Worm (Caenorhabditis elegans) whole organism, L1 larva: ENCODE data around the gene anmt-2.

Experiments
- C04F5.9 ChIP-seq: sonication (generic microtip); optimal IDR thresholded peaks from 2 replicates; lab custom pipeline; 2016; ENCODE audit warnings: missing genetic modification characterization, missing compliant biosample characterization
- C16A3.4 ChIP-seq: fragments of 150-350 bp; optimal IDR thresholded peaks from 2 replicates; lab custom pipeline; 2014; ENCODE audit warnings: missing biosample characterization, missing genetic modification characterization
- C34B4.2 ChIP-seq: sonication (generic microtip); optimal IDR thresholded peaks from 2 replicates; lab custom pipeline; 2017; ENCODE audit warnings: mild to moderate bottlenecking, missing genetic modification characterization, missing compliant biosample characterization
- F16B12.6 ChIP-seq: fragments of 150-350 bp; optimal IDR thresholded peaks from 2 replicates; lab custom pipeline; 2014; ENCODE audit warnings: missing biosample characterization, missing genetic modification characterization
- aha-1 ChIP-seq: fragments of 150-350 bp; optimal IDR thresholded peaks from 2 replicates; lab custom pipeline; 2014; ENCODE audit warnings: missing biosample characterization, missing genetic modification characterization
- alr-1 ChIP-seq: fragments of 200-800 bp; sonication (Bioruptor generic); optimal IDR thresholded peaks from 2 replicates; lab custom pipeline; 2018; ENCODE audit warnings: borderline replicate concordance, mild to moderate bottlenecking, missing genetic modification characterization, missing compliant biosample characterization
- aly-2 ChIP-seq: fragments of 150-350 bp; optimal IDR thresholded peaks from 2 replicates; lab custom pipeline; 2014; ENCODE audit warnings: missing biosample characterization, missing genetic modification characterization
- ama-1 ChIP-seq: fragments of 150-350 bp; optimal IDR thresholded peaks from 2 replicates; lab custom pipeline; 2014
- blmp-1 ChIP-seq: fragments of 150-350 bp; optimal IDR thresholded peaks from 2 replicates; lab custom pipeline; 2014; ENCODE audit warnings: missing biosample characterization, missing genetic modification characterization
- ceh-82 ChIP-seq, 3 experiments: fragments of 150-350 bp in 1 of 3; sonication (generic microtip) in 2 of 3; optimal IDR thresholded peaks; 2 replicates each; lab custom pipeline; 2014 to 2017; ENCODE audit warnings: missing biosample characterization in 3 of 3, missing genetic modification characterization in 3 of 3
- ceh-90 ChIP-seq: sonication (generic microtip); optimal IDR thresholded peaks from 2 replicates; lab custom pipeline; 2016; ENCODE audit warnings: missing genetic modification characterization, missing compliant biosample characterization
- efl-3 ChIP-seq: fragments of 200-800 bp; sonication (Bioruptor generic); optimal IDR thresholded peaks from 2 replicates; lab custom pipeline; 2018; ENCODE audit warnings: mild to moderate bottlenecking, missing genetic modification characterization, missing compliant biosample characterization
- egl-27 ChIP-seq, 2 experiments: fragments of 150-350 bp in 1 of 2; sonication (generic microtip); optimal IDR thresholded peaks; 3 replicates each; lab custom pipeline; 2017 to 2018; ENCODE audit warnings: missing biosample characterization in 2 of 2, missing genetic modification characterization in 2 of 2, missing genetic modification reagents in 2 of 2
- elt-2 ChIP-seq: sonication (generic microtip); optimal IDR thresholded peaks from 2 replicates; lab custom pipeline; 2016; ENCODE audit warnings: missing genetic modification characterization, mild to moderate bottlenecking, inconsistent platforms, missing compliant biosample characterization, missing genetic modification reagents
- ets-5 ChIP-seq: fragments of 200-800 bp; sonication (Bioruptor generic); IDR thresholded peaks from 2 replicates; pipeline ENCODE4 v1.3.6; 2022; ENCODE audit warnings: missing genetic modification characterization, missing compliant biosample characterization
- fkh-10 ChIP-seq: sonication (generic microtip); optimal IDR thresholded peaks from 2 replicates; lab custom pipeline; 2017; ENCODE audit warnings: missing biosample characterization, missing genetic modification reagents, missing genetic modification characterization
- fkh-8 ChIP-seq: sonication (generic microtip); optimal IDR thresholded peaks from 2 replicates; lab custom pipeline; 2016; ENCODE audit warnings: mild to moderate bottlenecking, missing genetic modification characterization, missing compliant biosample characterization
- fos-1 ChIP-seq: fragments of 150-350 bp; optimal IDR thresholded peaks from 2 replicates; lab custom pipeline; 2014; ENCODE audit warnings: missing biosample characterization, missing genetic modification characterization
- hlh-17 ChIP-seq: fragments of 200-800 bp; sonication (Bioruptor generic); optimal IDR thresholded peaks from 2 replicates; lab custom pipeline; 2018; ENCODE audit warnings: missing genetic modification characterization, mild to moderate bottlenecking, missing compliant biosample characterization, moderate library complexity, borderline replicate concordance
- hlh-4 ChIP-seq: sonication (generic microtip); optimal IDR thresholded peaks from 2 replicates; lab custom pipeline; 2016; ENCODE audit warnings: mild to moderate bottlenecking, missing genetic modification characterization, missing compliant biosample characterization
- irx-1 ChIP-seq: sonication (generic microtip); optimal IDR thresholded peaks from 2 replicates; lab custom pipeline; 2016; ENCODE audit warnings: missing genetic modification characterization, missing compliant biosample characterization
- isw-1 ChIP-seq: fragments of 200-800 bp; sonication (Bioruptor generic); IDR thresholded peaks from 2 replicates; pipeline ENCODE4 v1.3.6; 2022; ENCODE audit warnings: missing genetic modification characterization, missing compliant biosample characterization
- jun-1 ChIP-seq: fragments of 150-350 bp; optimal IDR thresholded peaks from 2 replicates; lab custom pipeline; 2014; ENCODE audit warnings: missing biosample characterization, missing genetic modification reagents, missing genetic modification characterization
- lin-13 ChIP-seq: fragments of 150-350 bp; optimal IDR thresholded peaks from 2 replicates; lab custom pipeline; 2014; ENCODE audit warnings: missing biosample characterization, missing genetic modification reagents, missing genetic modification characterization
- lin-14 ChIP-seq: fragments of 200-800 bp; sonication (Bioruptor generic); optimal IDR thresholded peaks from 2 replicates; lab custom pipeline; 2018; ENCODE audit warnings: mild to moderate bottlenecking, missing genetic modification characterization, moderate library complexity, missing compliant biosample characterization
- lin-35 ChIP-seq, 2 experiments: fragments of 150-350 bp; optimal IDR thresholded peaks; 2 replicates each; lab custom pipeline; 2014; ENCODE audit warnings: missing biosample characterization in 2 of 2, missing genetic modification characterization in 2 of 2, missing genetic modification reagents in 2 of 2
- lir-3 ChIP-seq: sonication (generic microtip); optimal IDR thresholded peaks from 2 replicates; lab custom pipeline; 2016; ENCODE audit warnings: mild to moderate bottlenecking, missing genetic modification characterization, moderate library complexity, missing compliant biosample characterization; ENCODE audit not compliant: poor library complexity
- mab-9 ChIP-seq: fragments of 200-800 bp; sonication (Bioruptor generic); IDR thresholded peaks from 2 replicates; pipeline ENCODE4 v1.3.6; 2022; ENCODE audit warnings: missing genetic modification reagents, missing genetic modification characterization, missing compliant biosample characterization
- mdl-1 ChIP-seq, 2 experiments: fragments of 150-350 bp; optimal IDR thresholded peaks; 2 replicates each; lab custom pipeline; 2014 to 2017; ENCODE audit warnings: missing biosample characterization in 2 of 2, missing genetic modification characterization in 2 of 2, inconsistent platforms in 1 of 2
- nhr-12 ChIP-seq: sonication (generic microtip); optimal IDR thresholded peaks from 2 replicates; lab custom pipeline; 2017; ENCODE audit warnings: missing biosample characterization, missing genetic modification characterization
- nhr-28 ChIP-seq: fragments of 150-350 bp; optimal IDR thresholded peaks from 2 replicates; lab custom pipeline; 2014; ENCODE audit warnings: missing biosample characterization, missing genetic modification characterization
- nhr-71 ChIP-seq: sonication (generic microtip); optimal IDR thresholded peaks from 2 replicates; lab custom pipeline; 2016; ENCODE audit warnings: mild to moderate bottlenecking, missing genetic modification characterization, moderate library complexity, missing compliant biosample characterization
- nhr-77 ChIP-seq: fragments of 150-350 bp; optimal IDR thresholded peaks from 2 replicates; lab custom pipeline; 2014; ENCODE audit warnings: missing biosample characterization, missing genetic modification characterization
- nhr-84 ChIP-seq: sonication (generic microtip); optimal IDR thresholded peaks from 2 replicates; lab custom pipeline; 2017; ENCODE audit warnings: missing biosample characterization, missing genetic modification characterization
- pqm-1 ChIP-seq: sonication (generic microtip); optimal IDR thresholded peaks from 3 replicates; lab custom pipeline; 2017; ENCODE audit warnings: missing biosample characterization, missing genetic modification characterization
- sup-37 ChIP-seq: fragments of 200-800 bp; sonication (Bioruptor generic); optimal IDR thresholded peaks from 2 replicates; lab custom pipeline; 2018; ENCODE audit warnings: mild to moderate bottlenecking, missing genetic modification characterization, missing compliant biosample characterization
- swsn-7 ChIP-seq: sonication (generic microtip); optimal IDR thresholded peaks from 2 replicates; lab custom pipeline; 2016; ENCODE audit warnings: missing genetic modification characterization, missing compliant biosample characterization
- tlp-1 ChIP-seq: fragments of 150-350 bp; optimal IDR thresholded peaks from 2 replicates; lab custom pipeline; 2014; ENCODE audit warnings: missing biosample characterization, missing genetic modification characterization
- unc-130 ChIP-seq: fragments of 150-350 bp; optimal IDR thresholded peaks from 2 replicates; lab custom pipeline; 2017; ENCODE audit warnings: missing biosample characterization, missing genetic modification characterization, inconsistent platforms
- unc-30 ChIP-seq: sonication (generic microtip); optimal IDR thresholded peaks from 2 replicates; lab custom pipeline; 2017; ENCODE audit warnings: missing biosample characterization, missing genetic modification characterization
- unc-86 ChIP-seq: sonication (generic microtip); optimal IDR thresholded peaks from 2 replicates; lab custom pipeline; 2016; ENCODE audit warnings: missing genetic modification characterization, missing compliant biosample characterization
- unc-98 ChIP-seq: fragments of 200-800 bp; sonication (Bioruptor generic); IDR thresholded peaks from 2 replicates; pipeline ENCODE4 v1.3.6; 2022; ENCODE audit warnings: missing genetic modification characterization, missing compliant biosample characterization
- xbp-1 ChIP-seq: sonication (generic microtip); optimal IDR thresholded peaks from 2 replicates; lab custom pipeline; 2016; ENCODE audit warnings: missing genetic modification characterization, missing compliant biosample characterization
- ztf-11 ChIP-seq, 2 experiments: sonication (generic microtip); optimal IDR thresholded peaks; 2 replicates each; lab custom pipeline; 2016 to 2017; ENCODE audit warnings: missing genetic modification characterization in 2 of 2, missing biosample characterization in 1 of 2, missing compliant biosample characterization in 1 of 2

anmt-2 gene

DNA sequence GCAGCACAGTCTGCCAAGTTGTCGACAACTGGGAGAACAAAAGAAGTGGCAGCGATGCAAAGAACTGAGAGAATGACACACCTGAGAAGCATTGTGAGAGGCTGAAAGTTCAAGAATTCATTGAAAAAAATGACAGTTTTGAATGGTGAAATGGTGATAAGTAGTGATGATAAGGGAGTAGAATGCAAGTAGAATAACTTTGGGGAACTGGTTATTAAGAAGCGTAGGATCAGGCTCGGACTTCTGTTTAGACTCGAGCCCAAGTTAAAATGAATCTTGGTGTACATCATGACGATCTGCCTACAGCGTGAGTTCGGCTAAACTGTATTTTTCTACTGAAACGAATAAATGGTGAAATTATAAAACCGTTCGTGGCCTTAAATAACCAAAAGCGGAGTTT, 21.0 kb upstream of the anmt-2 start, which contains the start of gene F42A10.7:
Gene F42A10.7, minus strand, starts transcription at position 101 of the 400 bp plus-strand sequence.
- TF ChIP-seq unc-30 (tag; lab: Kevin White, UChicago) (no peak), C04F5.9 (tag; lab: Kevin White, UChicago) (no peak), lin-35 (GFP tag; optimal IDR thresholded peaks at IDR 0.05; lab: Kevin White, UChicago) (no peak), pqm-1 (tag; lab: Kevin White, UChicago) (no peak), nhr-71 (tag; lab: Kevin White, UChicago) (no peak), ceh-82 (tag; optimal IDR thresholded peaks at IDR 0.05; lab: Kevin White, UChicago) (no peak), lir-3 (no peak), fkh-10 (no peak), nhr-77 (tag; lab: Kevin White, UChicago) (no peak), F16B12.6 (tag; lab: Kevin White, UChicago) (no peak), fkh-8 (tag; lab: Kevin White, UChicago) (no peak), unc-130 (tag; lab: Kevin White, UChicago) (no peak), egl-27 (tag; optimal IDR thresholded peaks at IDR 0.05; lab: Kevin White, UChicago) (no peak), ama-1 (no peak), mdl-1 (tag; optimal IDR thresholded peaks at IDR 0.05; lab: Kevin White, UChicago) (no peak), hlh-4 (no peak), aly-2 (no peak), ztf-11 (tag; optimal IDR thresholded peaks at IDR 0.05; lab: Kevin White, UChicago) (no peak), ceh-90 (no peak)

DNA sequence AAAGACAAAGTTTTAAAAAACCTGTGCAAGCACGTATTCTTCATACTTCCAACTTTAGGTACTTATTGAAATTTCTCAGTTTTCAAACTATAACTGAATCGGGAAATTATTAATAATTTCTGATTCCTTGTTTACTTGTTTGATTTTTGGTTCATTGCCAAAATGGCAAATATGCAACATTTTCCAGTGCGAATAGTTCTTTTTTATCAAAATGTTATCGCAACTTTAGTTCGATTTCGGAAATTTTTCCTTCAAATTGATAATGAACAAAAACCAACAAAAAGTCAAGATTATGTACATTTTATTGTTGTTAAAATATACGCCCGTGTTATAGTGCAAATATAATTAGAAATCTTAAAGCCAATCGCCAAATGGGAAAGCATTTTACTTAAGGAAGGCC, 20.1 kb upstream of the anmt-2 start:
- TF ChIP-seq sup-37 (no peak), elt-2 (tag; lab: Kevin White, UChicago) (peak; percentile 33)
- TF ChIP-seq, all 84 proteins: peak for 1

DNA sequence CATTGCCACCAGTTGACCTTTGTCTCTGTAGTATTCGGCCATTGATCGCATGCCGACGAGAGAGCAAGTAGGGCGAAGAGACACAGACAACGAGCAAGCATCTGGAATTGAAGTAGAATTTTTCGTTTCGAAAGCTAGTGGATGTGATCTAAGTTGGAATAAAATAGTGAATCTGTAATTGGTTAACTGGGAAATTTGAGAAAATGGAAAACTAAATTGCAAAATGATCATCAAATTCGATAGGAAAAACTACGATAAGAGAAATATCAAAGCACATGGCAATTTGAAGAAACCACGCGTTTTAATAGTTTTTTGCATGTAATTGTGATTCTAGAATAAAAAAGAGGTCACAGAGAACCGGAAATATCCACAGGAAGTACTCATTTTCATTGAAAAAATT, 19.2 kb upstream of the anmt-2 start, which contains the start of gene F42A10.6:
Gene F42A10.6, minus strand, starts transcription at position 101 of the 400 bp plus-strand sequence.
- no peak for TF ChIP-seq nhr-28
- TF ChIP-seq efl-3 (GFP tag; lab: Kevin White, UChicago), result no peak
- TF ChIP-seq xbp-1 (tag; lab: Kevin White, UChicago), result no peak
- no peak for TF ChIP-seq egl-27 (tag; optimal IDR thresholded peaks at IDR 0.05; lab: Kevin White, UChicago)
- TF ChIP-seq isw-1 (GFP tag; lab: Robert Waterston, UW), result no peak
- no peak for TF ChIP-seq ets-5 (GFP tag; lab: Robert Waterston, UW)

DNA sequence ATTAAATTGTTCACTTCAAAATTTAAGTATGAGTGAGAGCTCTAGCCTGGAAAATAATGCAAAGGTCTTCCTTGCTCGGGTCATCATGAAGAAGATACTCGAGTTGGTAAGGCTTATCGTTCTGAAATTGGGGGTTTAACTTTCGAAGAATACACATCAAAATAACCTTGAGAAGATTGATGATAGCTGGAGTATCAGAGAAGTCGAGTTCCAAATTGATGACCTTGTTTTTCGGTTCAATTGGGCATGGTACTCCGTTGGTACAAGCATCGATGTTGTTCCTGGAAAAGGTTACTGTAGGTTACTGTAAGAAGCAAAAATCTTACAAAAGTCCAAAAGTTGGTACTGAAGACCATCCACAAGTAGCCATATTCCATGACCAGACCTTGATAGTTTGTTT, 18.6 kb upstream of the anmt-2 start:
- TF ChIP-seq ceh-82 (tag; optimal IDR thresholded peaks at IDR 0.05; lab: Kevin White, UChicago) (no peak), hlh-17 (GFP tag; lab: Kevin White, UChicago) (no peak), ztf-11 (tag; optimal IDR thresholded peaks at IDR 0.05; lab: Kevin White, UChicago) (no peak), jun-1 (tag; lab: Kevin White, UChicago) (no peak), aha-1 (no peak), egl-27 (tag; optimal IDR thresholded peaks at IDR 0.05; lab: Kevin White, UChicago) (no peak), irx-1 (tag; lab: Kevin White, UChicago) (no peak), tlp-1 (tag; lab: Kevin White, UChicago) (no peak), fkh-8 (tag; lab: Kevin White, UChicago) (no peak), nhr-84 (no peak), blmp-1 (tag; lab: Kevin White, UChicago) (no peak)

DNA sequence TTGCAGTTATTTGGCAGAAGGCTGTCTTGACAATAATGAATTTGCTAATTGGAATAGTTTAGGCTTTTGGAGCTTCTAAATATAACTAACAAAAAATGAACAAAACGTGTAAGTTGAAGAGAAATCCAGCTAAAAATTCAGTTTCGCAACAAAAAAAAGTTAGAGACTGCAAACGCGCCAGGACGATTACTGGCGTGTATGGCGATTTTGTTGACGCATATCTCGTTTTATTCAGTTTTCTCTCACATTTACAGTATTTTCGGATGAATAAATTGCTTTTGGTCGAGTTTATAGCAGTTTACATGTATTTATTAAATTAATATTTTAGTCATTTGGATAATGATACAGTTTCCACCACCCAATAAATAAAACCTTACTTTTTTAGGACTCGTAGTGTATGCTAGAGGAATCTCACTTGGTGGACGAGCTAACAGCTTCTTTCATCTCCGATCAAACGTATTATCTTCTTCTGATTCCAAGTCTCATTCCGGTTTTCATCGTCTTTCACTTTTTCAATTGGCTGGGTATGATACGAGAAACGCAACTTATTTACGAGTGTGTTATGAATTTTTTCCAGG, 15.6 kb upstream of the anmt-2 start, which contains the start of the genes abcf-3 and F42A10.5:
Gene abcf-3, plus strand, starts transcription at position 384 of the 578 bp plus-strand sequence.
Gene F42A10.5, minus strand, starts transcription at position 458 of the 578 bp plus-strand sequence.
- TF ChIP-seq nhr-28 (no peak), hlh-17 (GFP tag; lab: Kevin White, UChicago) (no peak), sup-37 (no peak), egl-27 (tag; optimal IDR thresholded peaks at IDR 0.05; lab: Kevin White, UChicago) (no peak), fkh-10 (peak; percentile 57), C16A3.4 (peak; percentile 66), irx-1 (tag; lab: Kevin White, UChicago) (peak; percentile 63), lin-14 (GFP tag; lab: Kevin White, UChicago) (peak; percentile 72), C34B4.2 (tag; lab: Kevin White, UChicago) (no peak), alr-1 (no peak), aly-2 (peak; percentile 23), nhr-12 (tag; lab: Kevin White, UChicago) (no peak), swsn-7 (tag; lab: Kevin White, UChicago) (peak; percentile 77), fos-1 (tag; lab: Kevin White, UChicago) (peak; percentile 68), unc-86 (tag; lab: Kevin White, UChicago) (peak; percentile 37), unc-98 (GFP tag; lab: Robert Waterston, UW) (no peak), lin-35 (GFP tag; optimal IDR thresholded peaks at IDR 0.05; lab: Kevin White, UChicago) (peak; percentile 73 to 85), ceh-82 (tag; optimal IDR thresholded peaks at IDR 0.05; lab: Kevin White, UChicago) (peak; percentile 67 to 80 (median 76)), unc-130 (tag; lab: Kevin White, UChicago) (peak; percentile 76), mab-9 (GFP tag; lab: Robert Waterston, UW) (no peak), lin-13 (GFP tag; lab: Kevin White, UChicago) (peak; percentile 60)
